Worm (Caenorhabditis elegans) whole organism, L4 larva: ENCODE data around the gene isw-1.

Experiments used
- F10B5.3 ChIP-seq: sonication (generic microtip); optimal IDR thresholded peaks from 2 replicates; lab custom pipeline; 2016; ENCODE audit warnings: mild to moderate bottlenecking, missing genetic modification characterization, missing compliant biosample characterization
- R02D3.7 ChIP-seq: fragments of 150-350 bp; sonication (generic microtip); optimal IDR thresholded peaks from 3 replicates; lab custom pipeline; 2014; ENCODE audit warnings: missing biosample characterization, missing genetic modification characterization
- T20F7.1 ChIP-seq: fragments of 200-800 bp; sonication (Bioruptor generic); optimal IDR thresholded peaks from 2 replicates; lab custom pipeline; 2018; ENCODE audit warnings: mild to moderate bottlenecking, missing genetic modification characterization, missing compliant biosample characterization
- Y105C5A.15 ChIP-seq: fragments of 200-800 bp; sonication (Bioruptor generic); IDR thresholded peaks from 2 replicates; pipeline ENCODE4 v1.3.6; 2022; ENCODE audit warnings: missing genetic modification characterization, missing compliant biosample characterization
- Y75B8A.6 ChIP-seq: fragments of 200-800 bp; sonication (Bioruptor generic); IDR thresholded peaks from 2 replicates; pipeline ENCODE4 v1.3.6; 2022; ENCODE audit warnings: missing genetic modification reagents, missing genetic modification characterization, missing compliant biosample characterization
- aly-2 ChIP-seq: sonication (generic microtip); optimal IDR thresholded peaks from 2 replicates; lab custom pipeline; 2018; ENCODE audit warnings: missing biosample characterization, missing genetic modification characterization
- ama-1 ChIP-seq: fragments of 150-350 bp; optimal IDR thresholded peaks from 2 replicates; lab custom pipeline; 2014; ENCODE audit warnings: inconsistent platforms, mixed read lengths
- attf-4 ChIP-seq: sonication (generic microtip); optimal IDR thresholded peaks from 3 replicates; lab custom pipeline; 2017; ENCODE audit warnings: missing biosample characterization, missing genetic modification characterization
- ceh-82 ChIP-seq: sonication (generic microtip); optimal IDR thresholded peaks from 2 replicates; lab custom pipeline; 2017; ENCODE audit warnings: missing biosample characterization, missing genetic modification characterization
- ces-1 ChIP-seq: fragments of 150-350 bp; sonication (generic microtip); optimal IDR thresholded peaks from 4 replicates; lab custom pipeline; 2014; ENCODE audit warnings: missing biosample characterization, missing genetic modification reagents, missing genetic modification characterization
- cey-2 ChIP-seq: sonication (generic microtip); optimal IDR thresholded peaks from 3 replicates; lab custom pipeline; 2017; ENCODE audit warnings: missing genetic modification characterization, mild to moderate bottlenecking, missing compliant biosample characterization, antibody characterized with exemption, borderline replicate concordance; ENCODE audit not compliant: insufficient read depth
- dmd-6 ChIP-seq: fragments of 200-800 bp; sonication (Bioruptor generic); IDR thresholded peaks from 2 replicates; pipeline ENCODE4 v1.3.6; 2022; ENCODE audit warnings: missing genetic modification reagents, missing genetic modification characterization, missing compliant biosample characterization
- dmd-8 ChIP-seq: fragments of 200-800 bp; sonication (Bioruptor generic); IDR thresholded peaks from 2 replicates; pipeline ENCODE4 v1.3.6; 2022; ENCODE audit warnings: missing genetic modification characterization, missing compliant biosample characterization
- dpl-1 ChIP-seq: fragments of 150-350 bp; optimal IDR thresholded peaks from 2 replicates; lab custom pipeline; 2014; ENCODE audit warnings: missing biosample characterization, missing genetic modification reagents, missing genetic modification characterization
- egl-43 ChIP-seq: fragments of 200-800 bp; sonication (Bioruptor generic); IDR thresholded peaks from 2 replicates; pipeline ENCODE4 v1.3.6; 2022; ENCODE audit warnings: missing genetic modification reagents, missing genetic modification characterization, missing compliant biosample characterization
- hlh-30 ChIP-seq: sonication (generic microtip); optimal IDR thresholded peaks from 2 replicates; lab custom pipeline; 2017; ENCODE audit warnings: antibody characterized with exemption, mild to moderate bottlenecking, missing genetic modification characterization, missing compliant biosample characterization; ENCODE audit not compliant: insufficient read depth
- jun-1 ChIP-seq: fragments of 150-350 bp; optimal IDR thresholded peaks from 2 replicates; lab custom pipeline; 2014; ENCODE audit warnings: missing biosample characterization, missing genetic modification reagents, missing genetic modification characterization
- lim-7 ChIP-seq: fragments of 200-800 bp; sonication (Bioruptor generic); IDR thresholded peaks from 2 replicates; pipeline ENCODE4 v1.3.6; 2022; ENCODE audit warnings: missing genetic modification characterization, missing compliant biosample characterization
- lin-1 ChIP-seq: fragments of 200-800 bp; sonication (Bioruptor generic); IDR thresholded peaks from 2 replicates; pipeline ENCODE4 v1.3.6; 2022; ENCODE audit warnings: missing genetic modification reagents, missing genetic modification characterization, missing compliant biosample characterization
- lsy-2 ChIP-seq, 2 experiments: fragments of 150-350 bp in 1 of 2; sonication (generic microtip) in 1 of 2; optimal IDR thresholded peaks; 2 replicates each; lab custom pipeline; 2014 to 2017; ENCODE audit warnings: missing biosample characterization in 2 of 2, missing genetic modification characterization in 2 of 2
- madf-5 ChIP-seq, 2 experiments: fragments of 200-800 bp; sonication (Bioruptor generic); IDR thresholded peaks; 2 replicates each; pipeline ENCODE4 v1.3.6; 2022; ENCODE audit warnings: missing compliant biosample characterization in 2 of 2, missing genetic modification characterization in 2 of 2
- mdl-1 ChIP-seq, 2 experiments: fragments of 150-350 bp in 1 of 2; sonication (generic microtip) in 1 of 2; optimal IDR thresholded peaks; 2 replicates each; lab custom pipeline; 2014 to 2017; ENCODE audit warnings: missing biosample characterization in 2 of 2, missing genetic modification characterization in 2 of 2
- mep-1 ChIP-seq: fragments of 150-350 bp; sonication (generic microtip); optimal IDR thresholded peaks from 3 replicates; lab custom pipeline; 2014; ENCODE audit warnings: missing biosample characterization, missing genetic modification characterization
- mxl-2 ChIP-seq: fragments of 200-800 bp; sonication (Bioruptor generic); conservative IDR thresholded peaks from 2 replicates; pipeline ENCODE4 v1.3.6; 2022; ENCODE audit warnings: missing genetic modification reagents, missing genetic modification characterization, missing compliant biosample characterization
- mxl-3 ChIP-seq: fragments of 200-800 bp; sonication (Bioruptor generic); optimal IDR thresholded peaks from 2 replicates; lab custom pipeline; 2018; ENCODE audit warnings: mild to moderate bottlenecking, missing genetic modification characterization, missing compliant biosample characterization
- nhr-111 ChIP-seq: fragments of 200-800 bp; sonication (Bioruptor generic); optimal IDR thresholded peaks from 2 replicates; lab custom pipeline; 2018; ENCODE audit warnings: mild to moderate bottlenecking, missing genetic modification characterization, missing compliant biosample characterization
- nhr-25 ChIP-seq: sonication (generic microtip); optimal IDR thresholded peaks from 2 replicates; lab custom pipeline; 2017; ENCODE audit warnings: missing genetic modification characterization, mild to moderate bottlenecking, missing compliant biosample characterization, antibody characterized with exemption, moderate library complexity, borderline replicate concordance; ENCODE audit not compliant: insufficient read depth
- nhr-28 ChIP-seq: fragments of 150-350 bp; optimal IDR thresholded peaks from 2 replicates; lab custom pipeline; 2014; ENCODE audit warnings: missing biosample characterization, missing genetic modification characterization
- nhr-41 ChIP-seq: fragments of 200-800 bp; sonication (Bioruptor generic); IDR thresholded peaks from 2 replicates; pipeline ENCODE4 v1.3.6; 2022; ENCODE audit warnings: missing genetic modification reagents, missing genetic modification characterization, missing compliant biosample characterization
- nhr-76 ChIP-seq: fragments of 150-350 bp; optimal IDR thresholded peaks from 2 replicates; lab custom pipeline; 2014; ENCODE audit warnings: missing biosample characterization, missing genetic modification characterization
- pha-4 ChIP-seq, 2 experiments: fragments of 150-350 bp in 1 of 2; fragments of 200-800 bp in 1 of 2; sonication (Bioruptor generic) in 1 of 2; IDR thresholded peaks in 1 of 2; optimal IDR thresholded peaks in 1 of 2; 2 replicates each; pipeline versions ENCODE4 v1.3.6 to Lab custom; 2014 to 2022; ENCODE audit warnings: missing genetic modification characterization in 2 of 2, missing genetic modification reagents in 2 of 2, missing biosample characterization in 1 of 2, missing compliant biosample characterization in 1 of 2
- php-3 ChIP-seq: fragments of 200-800 bp; sonication (Bioruptor generic); IDR thresholded peaks from 2 replicates; pipeline ENCODE4 v1.3.6; 2022; ENCODE audit warnings: missing genetic modification reagents, missing genetic modification characterization, missing compliant biosample characterization
- sdz-12 ChIP-seq: fragments of 200-800 bp; sonication (Bioruptor generic); optimal IDR thresholded peaks from 2 replicates; lab custom pipeline; 2018; ENCODE audit warnings: mild to moderate bottlenecking, missing genetic modification characterization, missing compliant biosample characterization
- set-16 ChIP-seq: fragments of 200-800 bp; sonication (Bioruptor generic); IDR thresholded peaks from 2 replicates; pipeline ENCODE4 v1.3.6; 2022; ENCODE audit warnings: missing genetic modification reagents, missing genetic modification characterization, missing compliant biosample characterization
- skn-1 ChIP-seq: fragments of 150-350 bp; optimal IDR thresholded peaks from 2 replicates; lab custom pipeline; 2014; ENCODE audit warnings: missing biosample characterization, missing genetic modification characterization
- snpc-4 ChIP-seq: fragments of 150-350 bp; optimal IDR thresholded peaks from 2 replicates; lab custom pipeline; 2014; ENCODE audit warnings: missing biosample characterization, missing genetic modification characterization
- unc-62 ChIP-seq, 3 experiments: fragments of 150-350 bp in 1 of 3; sonication (generic microtip); optimal IDR thresholded peaks in 2 of 3; peaks in 1 of 3; 1 replicate in 1 of 3; 2 replicates in 2 of 3; lab custom pipeline; 2014 to 2017; ENCODE audit warnings: missing biosample characterization in 3 of 3, missing genetic modification characterization in 3 of 3, missing genetic modification reagents in 3 of 3, missing genotype in 1 of 3
- zfp-2 ChIP-seq: sonication (generic microtip); optimal IDR thresholded peaks from 2 replicates; lab custom pipeline; 2016; ENCODE audit warnings: mild to moderate bottlenecking, missing genetic modification characterization, missing compliant biosample characterization
- zip-2 ChIP-seq: fragments of 150-350 bp; optimal IDR thresholded peaks from 2 replicates; lab custom pipeline; 2014; ENCODE audit warnings: missing biosample characterization, missing genetic modification characterization
- ztf-11 ChIP-seq: fragments of 150-350 bp; optimal IDR thresholded peaks from 2 replicates; lab custom pipeline; 2014; ENCODE audit warnings: missing biosample characterization, missing genetic modification characterization
- ztf-7 ChIP-seq: fragments of 150-350 bp; optimal IDR thresholded peaks from 2 replicates; lab custom pipeline; 2014; ENCODE audit warnings: missing biosample characterization, missing genetic modification characterization

The isw-1 gene

DNA sequence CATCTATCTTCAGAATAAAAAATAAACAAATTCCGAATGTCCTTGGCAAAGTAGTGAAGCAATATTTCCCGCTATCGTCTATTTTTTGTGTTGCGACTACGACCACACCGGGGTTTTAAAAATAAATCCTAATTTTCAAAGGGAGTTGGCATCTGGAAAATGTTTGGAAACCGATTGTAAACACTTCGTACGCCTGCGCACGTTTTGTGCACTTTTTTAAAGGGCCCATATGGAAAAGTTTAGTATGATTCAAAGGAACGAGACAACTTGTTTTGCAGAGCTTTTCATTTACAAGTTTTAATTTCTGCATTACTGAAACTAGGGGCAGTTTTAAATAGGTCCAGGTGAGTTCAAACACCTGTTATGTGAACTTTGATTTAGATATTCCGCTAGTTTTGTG is 30.2 kb upstream of the isw-1 start:
- TF ChIP-seq aly-2 (tag; lab: Kevin White, UChicago) (no peak), set-16 (no peak), nhr-25 (no peak), Y75B8A.6 (GFP tag; lab: Robert Waterston, UW) (no peak), nhr-41 (GFP tag; lab: Robert Waterston, UW) (no peak), php-3 (no peak), T20F7.1 (GFP tag; lab: Kevin White, UChicago) (no peak), lim-7 (GFP tag; lab: Robert Waterston, UW) (no peak), dpl-1 (GFP tag; lab: Kevin White, UChicago) (no peak), ztf-11 (no peak), egl-43 (GFP tag; lab: Robert Waterston, UW) (no peak), ceh-82 (tag; lab: Kevin White, UChicago) (no peak), ces-1 (GFP tag; lab: Kevin White, UChicago) (no peak), sdz-12 (no peak), cey-2 (tag; lab: Kevin White, UChicago) (no peak), dmd-6 (GFP tag; lab: Robert Waterston, UW) (no peak), lsy-2 (tag; optimal IDR thresholded peaks at IDR 0.05; lab: Kevin White, UChicago) (no peak), pha-4 (GFP tag; IDR thresholded peaks at IDR 0.05; lab: Robert Waterston, UW) (no peak), pha-4 (tag; optimal IDR thresholded peaks at IDR 0.05; lab: Kevin White, UChicago) (no peak), nhr-76 (tag; lab: Kevin White, UChicago) (no peak)

DNA sequence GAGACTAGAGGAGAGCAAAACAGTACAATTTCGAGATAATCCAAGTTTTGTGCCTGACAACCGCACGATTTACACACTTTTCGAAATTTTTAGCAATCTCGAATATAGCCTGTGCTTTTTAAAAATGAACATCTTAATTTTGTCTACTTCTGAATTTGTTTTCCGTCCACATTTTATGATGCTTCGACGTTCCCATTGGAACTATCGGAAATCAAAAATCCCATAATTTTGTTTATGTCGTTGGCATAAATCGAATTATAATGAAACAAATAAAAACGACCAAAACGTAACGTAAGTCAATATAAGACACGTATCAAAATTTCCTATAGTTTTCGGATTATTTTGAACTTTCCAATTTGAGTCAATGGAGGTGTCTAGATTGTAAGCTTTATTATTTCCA is 27.1 kb upstream of the isw-1 start, which contains the start of gene K07E12.2:
TSS of gene K07E12.2 (plus strand) at position 301 of the 400 bp plus-strand sequence.
- no peak for TF ChIP-seq zip-2 (tag; lab: Kevin White, UChicago)
- no peak for TF ChIP-seq ceh-82 (tag; lab: Kevin White, UChicago)
- TF ChIP-seq F10B5.3 (tag; lab: Kevin White, UChicago): no peak
- no peak for TF ChIP-seq ces-1 (GFP tag; lab: Kevin White, UChicago)
- TF ChIP-seq madf-5 (GFP tag; IDR thresholded peaks at IDR 0.05; lab: Robert Waterston, UW): no peak
- TF ChIP-seq Y105C5A.15: no peak
- TF ChIP-seq, all 104 proteins: peak for 0

DNA sequence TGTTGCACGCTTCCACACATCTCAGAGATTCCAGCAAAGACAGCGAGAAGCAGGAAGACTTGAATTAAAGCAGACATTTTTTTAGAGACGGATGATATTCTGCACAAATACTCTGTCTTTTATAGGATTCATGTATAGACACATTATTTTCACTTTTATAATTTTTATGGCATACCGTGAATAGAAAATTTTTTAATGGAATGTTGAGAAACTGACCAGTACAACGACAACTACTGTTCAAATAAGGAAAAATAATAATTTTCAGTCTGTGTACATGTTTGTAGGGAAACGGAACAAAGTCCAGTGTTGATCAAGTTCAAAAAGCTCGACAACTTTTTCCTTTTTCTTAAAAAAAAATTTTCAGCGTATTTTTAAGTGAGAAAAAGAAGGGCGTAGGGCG is 26.7 kb upstream of the isw-1 start, which contains the start of gene Y102E9.6:
TSS of gene Y102E9.6 (minus strand) at position 101 of the 400 bp plus-strand sequence.
- TF ChIP-seq snpc-4 (tag; lab: Kevin White, UChicago) (no peak), dmd-8 (GFP tag; lab: Robert Waterston, UW) (no peak), unc-62 (GFP tag; optimal IDR thresholded peaks at IDR 0.05 in 1 of 2; lab: Kevin White, UChicago) (no peak), unc-62 (tag; optimal IDR thresholded peaks at IDR 0.05; lab: Kevin White, UChicago) (no peak), skn-1 (no peak), cey-2 (tag; lab: Kevin White, UChicago) (no peak), lin-1 (GFP tag; lab: Robert Waterston, UW) (no peak), lsy-2 (tag; optimal IDR thresholded peaks at IDR 0.05; lab: Kevin White, UChicago) (no peak), mxl-3 (GFP tag; lab: Kevin White, UChicago) (no peak), attf-4 (tag; lab: Kevin White, UChicago) (no peak), nhr-111 (no peak), ztf-7 (tag; lab: Kevin White, UChicago) (no peak)

DNA sequence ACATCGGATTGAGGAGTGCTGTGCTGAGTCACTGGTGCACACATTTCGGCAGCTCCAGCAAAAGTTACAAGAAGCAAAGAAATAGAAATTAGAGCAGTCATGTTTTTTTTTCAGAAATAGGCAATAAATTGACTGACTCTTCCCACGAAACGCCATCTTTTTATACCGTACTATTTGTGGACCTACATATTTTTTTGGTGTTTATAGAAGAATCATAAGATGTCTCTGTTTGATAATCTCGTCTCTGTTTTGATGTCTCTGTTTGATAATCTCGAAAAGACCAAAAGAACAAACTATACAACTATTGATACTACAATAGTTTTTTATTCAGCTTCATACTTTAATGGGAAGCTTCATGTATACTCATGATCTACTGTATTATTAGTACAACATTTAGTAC is 24.5 kb upstream of the isw-1 start, which contains the start of gene Y102E9.3:
TSS of gene Y102E9.3 (minus strand) at position 101 of the 400 bp plus-strand sequence.
- TF ChIP-seq snpc-4 (tag; lab: Kevin White, UChicago) (no peak), zfp-2 (tag; lab: Kevin White, UChicago) (no peak), nhr-28 (tag; lab: Kevin White, UChicago) (no peak), jun-1 (no peak), mxl-2 (no peak), hlh-30 (tag; lab: Kevin White, UChicago) (no peak), mep-1 (tag; lab: Kevin White, UChicago) (no peak), lim-7 (GFP tag; lab: Robert Waterston, UW) (no peak), mdl-1 (tag; optimal IDR thresholded peaks at IDR 0.05; lab: Kevin White, UChicago) (no peak), dpl-1 (GFP tag; lab: Kevin White, UChicago) (no peak), R02D3.7 (tag; lab: Kevin White, UChicago) (no peak), skn-1 (no peak), ama-1 (lab: Kevin White, UChicago) (no peak), nhr-25 (no peak)
- TF ChIP-seq, all 104 proteins: peak for 0
